In the genomic region with DNA sequence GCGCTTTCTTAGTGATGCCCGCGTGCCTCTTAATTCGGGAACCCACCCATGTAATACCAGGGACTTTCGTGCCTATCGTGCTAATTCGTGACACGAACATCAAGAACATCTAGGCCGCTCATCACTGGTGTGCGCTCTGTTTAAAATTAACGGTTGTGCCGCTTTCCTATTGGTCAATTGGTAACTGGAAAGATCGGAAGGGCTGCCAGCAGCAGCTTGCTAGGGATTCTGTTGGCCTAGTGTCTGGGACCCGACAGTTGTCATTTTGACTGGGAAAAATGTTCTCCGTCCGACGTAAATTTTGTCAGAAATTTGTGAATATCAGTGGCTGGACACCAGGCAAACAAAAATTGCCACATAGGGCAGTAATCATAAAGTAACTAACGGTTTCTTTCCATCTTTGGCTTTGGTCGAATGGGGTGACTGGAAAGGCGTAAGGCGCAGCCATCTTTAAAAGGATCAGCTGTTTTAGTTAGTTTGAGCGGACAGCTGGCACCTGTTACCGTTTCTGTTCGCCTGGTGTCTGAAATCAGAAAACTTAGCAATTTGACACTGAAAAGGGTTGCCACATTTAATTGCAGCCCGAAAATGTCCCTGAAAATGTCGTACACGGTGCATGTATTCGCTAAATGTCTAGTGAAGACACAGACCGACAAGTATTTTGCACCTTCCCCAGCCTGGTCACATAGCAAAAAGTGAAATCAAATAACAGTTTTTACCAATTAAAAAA, we compare ENCODE assay signal across 1 fruit fly cellular context.
TF ChIP-seq lines count a peak whose summit lies in the region.

A gene (plus strand): TSS at position 703 of the 730 bp plus-strand sequence.

TF ChIP-seq in whole organism, embryonic, 481 proteins besides CTCF, POLR2A, EP300 and RAD21 (continued from another document and continues in another):
- TF ChIP-seq zen (tag; optimal IDR thresholded peaks at IDR 0.05; lab: Kevin White, UChicago) (peak; percentile 38), CG3838 (GFP tag; optimal IDR thresholded peaks at IDR 0.05; lab: Kevin White, UChicago) (no peak), zfh1 (GFP tag; IDR thresholded peaks at IDR 0.05; lab: Robert Waterston, UW) (peak; percentile 22; the same call in 1 of the 3 replicates), stc (GFP tag; IDR thresholded peaks at IDR 0.05; lab: Robert Waterston, UW) (0 out of 2 replicates have a peak, but pooled peaks have one; percentile 34), CG13287 (GFP tag; IDR thresholded peaks at IDR 0.05; lab: Robert Waterston, UW; ENCODE audit: partially characterized antibody) (peak; percentile 95), Kr (GFP tag; optimal IDR thresholded peaks at IDR 0.05; lab: Kevin White, UChicago) (peak; percentile 98), her (GFP tag; optimal IDR thresholded peaks at IDR 0.05; lab: Kevin White, UChicago) (no peak), gfzf (GFP tag; optimal IDR thresholded peaks at IDR 0.05; lab: Kevin White, UChicago) (peak; percentile 98), sim (GFP tag; IDR thresholded peaks at IDR 0.05; lab: Robert Waterston, UW) (no peak), unc-4 (GFP tag; IDR thresholded peaks at IDR 0.05; lab: Robert Waterston, UW; ENCODE audit: partially characterized antibody) (peak; percentile 90), CG1603 (tag; optimal IDR thresholded peaks at IDR 0.05; lab: Kevin White, UChicago) (peak; percentile 91), CG2116 (GFP tag; optimal IDR thresholded peaks at IDR 0.05; lab: Kevin White, UChicago) (peak; percentile 92), Dp (GFP tag; optimal IDR thresholded peaks at IDR 0.05; lab: Kevin White, UChicago) (peak; percentile 56), dan (GFP tag; IDR thresholded peaks at IDR 0.05; lab: Robert Waterston, UW) (no peak), CG8924 (tag; optimal IDR thresholded peaks at IDR 0.05; lab: Kevin White, UChicago) (peak; percentile 31), Jarid2 (GFP tag; optimal IDR thresholded peaks at IDR 0.05; lab: Kevin White, UChicago) (peak; percentile 13), stwl (tag; optimal IDR thresholded peaks at IDR 0.05; lab: Kevin White, UChicago) (peak; percentile 52), Gug (GFP tag; IDR thresholded peaks at IDR 0.05; lab: Robert Waterston, UW) (peak; percentile 12; the same call in 1 of the 4 replicates), fd102C (GFP tag; optimal IDR thresholded peaks at IDR 0.05; lab: Kevin White, UChicago) (peak; percentile 22), hbn (GFP tag; IDR thresholded peaks at IDR 0.05; lab: Robert Waterston, UW; ENCODE audit: partially characterized antibody) (peak; percentile 96), luna (GFP tag; optimal IDR thresholded peaks at IDR 0.05; lab: Kevin White, UChicago) (no peak), D (optimal IDR thresholded peaks at IDR 0.05; lab: Kevin White, UChicago) (no peak), D (GFP tag; optimal IDR thresholded peaks at IDR 0.05; lab: Kevin White, UChicago) (no peak), Hmr (GFP tag; optimal IDR thresholded peaks at IDR 0.05; lab: Kevin White, UChicago) (peak; percentile 78), Bdp1 (GFP tag; optimal IDR thresholded peaks at IDR 0.05; lab: Kevin White, UChicago) (no peak), CG14710 (tag; optimal IDR thresholded peaks at IDR 0.05; lab: Kevin White, UChicago) (peak; percentile 99), lab (GFP tag; optimal IDR thresholded peaks at IDR 0.05; lab: Kevin White, UChicago) (peak; percentile 64), croc (GFP tag; conservative IDR thresholded peaks at IDR 0.05; lab: Robert Waterston, UW) (no peak), CG9797 (GFP tag; optimal IDR thresholded peaks at IDR 0.05; lab: Kevin White, UChicago) (peak; percentile 98), phol (tag; optimal IDR thresholded peaks at IDR 0.05; lab: Kevin White, UChicago) (peak; percentile 94), Lim3 (GFP tag; IDR thresholded peaks at IDR 0.05; lab: Robert Waterston, UW) (no peak), BEAF-32 (GFP tag; optimal IDR thresholded peaks at IDR 0.05; lab: Kevin White, UChicago) (peak; percentile 86), Drgx (GFP tag; IDR thresholded peaks at IDR 0.05; lab: Robert Waterston, UW) (peak; percentile 28; the same call in 1 of the 2 replicates), CG10274 (GFP tag; optimal IDR thresholded peaks at IDR 0.05; lab: Kevin White, UChicago) (no peak), bbx (GFP tag; IDR thresholded peaks at IDR 0.05; lab: Robert Waterston, UW; ENCODE audit: partially characterized antibody) (peak; percentile 97), ranshi (GFP tag; IDR thresholded peaks at IDR 0.05; lab: Robert Waterston, UW) (no peak), cas (GFP tag; IDR thresholded peaks at IDR 0.05; lab: Robert Waterston, UW) (no peak), CG13894 (tag; optimal IDR thresholded peaks at IDR 0.05; lab: Kevin White, UChicago) (peak; percentile 63), CG16813 (GFP tag; IDR thresholded peaks at IDR 0.05; lab: Robert Waterston, UW; ENCODE audit: partially characterized antibody) (peak; percentile 94), CG7928 (GFP tag; optimal IDR thresholded peaks at IDR 0.05; lab: Kevin White, UChicago) (peak; percentile 72), CG4730 (GFP tag; IDR thresholded peaks at IDR 0.05; lab: Robert Waterston, UW) (no peak), amos (GFP tag; IDR thresholded peaks at IDR 0.05; lab: Robert Waterston, UW; ENCODE audit: partially characterized antibody) (peak; percentile 97), Xbp1 (GFP tag; optimal IDR thresholded peaks at IDR 0.05; lab: Kevin White, UChicago) (peak; percentile 25), hb (GFP tag; IDR thresholded peaks at IDR 0.05; lab: Robert Waterston, UW; ENCODE audit: partially characterized antibody) (peak; percentile 86), salm (tag; optimal IDR thresholded peaks at IDR 0.05; lab: Kevin White, UChicago) (peak; percentile 33), Nf-YA (GFP tag; IDR thresholded peaks at IDR 0.05; lab: Robert Waterston, UW) (0 out of 2 replicates have a peak, but pooled peaks have one; percentile 32), nom (GFP tag; optimal IDR thresholded peaks at IDR 0.05; lab: Kevin White, UChicago) (peak; percentile 37), CG16779 (GFP tag; IDR thresholded peaks at IDR 0.05; lab: Robert Waterston, UW) (0 out of 2 replicates have a peak, but pooled peaks have one; percentile 14), Awh (GFP tag; IDR thresholded peaks at IDR 0.05; lab: Robert Waterston, UW) (no peak), CG15479 (GFP tag; optimal IDR thresholded peaks at IDR 0.05; lab: Kevin White, UChicago) (no peak), PHDP (tag; optimal IDR thresholded peaks at IDR 0.05; lab: Kevin White, UChicago) (no peak), ato (GFP tag; IDR thresholded peaks at IDR 0.05; lab: Robert Waterston, UW; ENCODE audit: partially characterized antibody) (peak; percentile 95), Nf-YB (GFP tag; optimal IDR thresholded peaks at IDR 0.05; lab: Kevin White, UChicago) (peak; percentile 97), Deaf1 (tag; optimal IDR thresholded peaks at IDR 0.05; lab: Kevin White, UChicago) (no peak), CG17612 (GFP tag; IDR thresholded peaks at IDR 0.05; lab: Robert Waterston, UW) (no peak), scrt (GFP tag; optimal IDR thresholded peaks at IDR 0.05; lab: Kevin White, UChicago) (peak; percentile 42), Six4 (GFP tag; optimal IDR thresholded peaks at IDR 0.05; lab: Kevin White, UChicago) (peak; percentile 52), lmd (GFP tag; IDR thresholded peaks at IDR 0.05; lab: Robert Waterston, UW) (peak; percentile 8; the same call in 1 of the 2 replicates), NFAT (GFP tag; IDR thresholded peaks at IDR 0.05; lab: Robert Waterston, UW) (peak; percentile 73), pb (GFP tag; optimal IDR thresholded peaks at IDR 0.05; lab: Kevin White, UChicago) (no peak), CG6683 (GFP tag; optimal IDR thresholded peaks at IDR 0.05; lab: Kevin White, UChicago) (no peak), CG11398 (GFP tag; optimal IDR thresholded peaks at IDR 0.05; lab: Kevin White, UChicago) (no peak), Dek (tag; optimal IDR thresholded peaks at IDR 0.05; lab: Kevin White, UChicago) (peak; percentile 56), lola (GFP tag; optimal IDR thresholded peaks at IDR 0.05; lab: Kevin White, UChicago) (no peak), CG32532 (GFP tag; IDR thresholded peaks at IDR 0.05; lab: Robert Waterston, UW) (no peak; the same call in 1 of the 2 replicates), lilli (GFP tag; optimal IDR thresholded peaks at IDR 0.05; lab: Kevin White, UChicago) (peak; percentile 20), Ets97D (GFP tag; optimal IDR thresholded peaks at IDR 0.05; lab: Kevin White, UChicago) (peak; percentile 95), Fer1 (GFP tag; optimal IDR thresholded peaks at IDR 0.05; lab: Kevin White, UChicago) (no peak), vnd (GFP tag; IDR thresholded peaks at IDR 0.05; lab: Robert Waterston, UW; ENCODE audit: partially characterized antibody) (peak; percentile 89), Nf-YC (tag; optimal IDR thresholded peaks at IDR 0.05; lab: Kevin White, UChicago) (peak; percentile 99), Optix (GFP tag; IDR thresholded peaks at IDR 0.05; lab: Robert Waterston, UW) (no peak), CG12744 (GFP tag; optimal IDR thresholded peaks at IDR 0.05; lab: Kevin White, UChicago) (no peak), crp (GFP tag; optimal IDR thresholded peaks at IDR 0.05; lab: Kevin White, UChicago) (peak; percentile 12 to 80), vvl (GFP tag; IDR thresholded peaks at IDR 0.05; lab: Robert Waterston, UW) (peak; percentile 34), Vsx1 (GFP tag; optimal IDR thresholded peaks at IDR 0.05; lab: Kevin White, UChicago) (peak; percentile 36), CG2129 (GFP tag; IDR thresholded peaks at IDR 0.05; lab: Robert Waterston, UW; ENCODE audit: partially characterized antibody) (peak; percentile 99), tap (tag; optimal IDR thresholded peaks at IDR 0.05; lab: Kevin White, UChicago) (peak; percentile 6), twi (tag; optimal IDR thresholded peaks at IDR 0.05; lab: Kevin White, UChicago) (no peak), CG7987 (GFP tag; optimal IDR thresholded peaks at IDR 0.05; lab: Kevin White, UChicago) (peak; percentile 53), Dad (GFP tag; optimal IDR thresholded peaks at IDR 0.05; lab: Kevin White, UChicago) (no peak), CHES-1-like (GFP tag; optimal IDR thresholded peaks at IDR 0.05; lab: Kevin White, UChicago) (peak; percentile 54), hkb (optimal IDR thresholded peaks at IDR 0.05; lab: Kevin White, UChicago) (no peak), hkb (GFP tag; IDR thresholded peaks at IDR 0.05; lab: Robert Waterston, UW) (no peak; the same call in 1 of the 2 replicates), sisA (GFP tag; IDR thresholded peaks at IDR 0.05; lab: Robert Waterston, UW) (no peak), emc (GFP tag; optimal IDR thresholded peaks at IDR 0.05; lab: Kevin White, UChicago) (no peak), nerfin-2 (GFP tag; IDR thresholded peaks at IDR 0.05; lab: Robert Waterston, UW; ENCODE audit: partially characterized antibody) (peak; percentile 74), BtbVII (GFP tag; optimal IDR thresholded peaks at IDR 0.05; lab: Kevin White, UChicago) (peak; percentile 4), p53 (GFP tag; optimal IDR thresholded peaks at IDR 0.05; lab: Kevin White, UChicago) (peak; percentile 39), HLHmδ (GFP tag; optimal IDR thresholded peaks at IDR 0.05; lab: Kevin White, UChicago) (peak; percentile 51), CG17361 (GFP tag; IDR thresholded peaks at IDR 0.05; lab: Robert Waterston, UW) (peak; percentile 38; the same call in 2 of the 3 replicates), onecut (GFP tag; IDR thresholded peaks at IDR 0.05; lab: Robert Waterston, UW) (no peak), cwo (GFP tag; optimal IDR thresholded peaks at IDR 0.05; lab: Kevin White, UChicago) (peak; percentile 6), CG2889 (GFP tag; IDR thresholded peaks at IDR 0.05; lab: Robert Waterston, UW) (no peak), CG11504 (tag; optimal IDR thresholded peaks at IDR 0.05; lab: Kevin White, UChicago) (peak; percentile 30), MTF-1 (GFP tag; optimal IDR thresholded peaks at IDR 0.05; lab: Kevin White, UChicago; ENCODE audit: borderline replicate concordance) (peak; percentile 7), CG31388 (GFP tag; optimal IDR thresholded peaks at IDR 0.05; lab: Kevin White, UChicago) (no peak), Camta (GFP tag; optimal IDR thresholded peaks at IDR 0.05; lab: Kevin White, UChicago) (no peak), CG2678 (tag; optimal IDR thresholded peaks at IDR 0.05; lab: Kevin White, UChicago) (peak; percentile 24), gem (tag; optimal IDR thresholded peaks at IDR 0.05; lab: Kevin White, UChicago) (no peak), CG7556 (GFP tag; optimal IDR thresholded peaks at IDR 0.05; lab: Kevin White, UChicago) (peak; percentile 7), E2f2 (GFP tag; IDR thresholded peaks at IDR 0.05; lab: Robert Waterston, UW) (peak; percentile 51), chinmo (GFP tag; IDR thresholded peaks at IDR 0.05; lab: Robert Waterston, UW; ENCODE audit: partially characterized antibody) (peak; percentile 95), NC2β (GFP tag; optimal IDR thresholded peaks at IDR 0.05; lab: Kevin White, UChicago) (peak; percentile 8), CG42726 (GFP tag; IDR thresholded peaks at IDR 0.05; lab: Robert Waterston, UW; ENCODE audit: partially characterized antibody) (peak; percentile 85), CG14441 (GFP tag; IDR thresholded peaks at IDR 0.05; lab: Robert Waterston, UW) (no peak), Ptx1 (GFP tag; IDR thresholded peaks at IDR 0.05; lab: Robert Waterston, UW) (no peak), rib (GFP tag; IDR thresholded peaks at IDR 0.05; lab: Robert Waterston, UW) (no peak), CG9932 (GFP tag; IDR thresholded peaks at IDR 0.05; lab: Robert Waterston, UW) (peak; percentile 70), CG14667 (GFP tag; IDR thresholded peaks at IDR 0.05; lab: Robert Waterston, UW) (no peak), Med (GFP tag; lab: Kevin White, UChicago) (peak; percentile 93), CG15011 (GFP tag; optimal IDR thresholded peaks at IDR 0.05; lab: Kevin White, UChicago) (no peak), HLH4C (GFP tag; IDR thresholded peaks at IDR 0.05; lab: Robert Waterston, UW; ENCODE audit: partially characterized antibody) (peak; percentile 82), inv (GFP tag; IDR thresholded peaks at IDR 0.05; lab: Robert Waterston, UW; ENCODE audit: partially characterized antibody) (peak; percentile 85), tx (GFP tag; optimal IDR thresholded peaks at IDR 0.05; lab: Kevin White, UChicago) (peak; percentile 1), CG11560 (tag; IDR thresholded peaks at IDR 0.05; lab: Robert Waterston, UW) (no peak), bsh (GFP tag; optimal IDR thresholded peaks at IDR 0.05; lab: Kevin White, UChicago) (no peak), D19B (GFP tag; optimal IDR thresholded peaks at IDR 0.05; lab: Kevin White, UChicago) (no peak), CG12299 (tag; optimal IDR thresholded peaks at IDR 0.05; lab: Kevin White, UChicago) (no peak), CG34224 (GFP tag; IDR thresholded peaks at IDR 0.05; lab: Robert Waterston, UW; ENCODE audit: partially characterized antibody) (peak; percentile 98), CG31224 (GFP tag; IDR thresholded peaks at IDR 0.05; lab: Robert Waterston, UW) (peak; percentile 98)
